Fruit fly (Drosophila melanogaster): ENCODE measurements around the gene CG46339.
A peak's percentile ranks its signal among the peaks of the same experiment; 100 is the strongest.

CG46339 gene

DNA sequence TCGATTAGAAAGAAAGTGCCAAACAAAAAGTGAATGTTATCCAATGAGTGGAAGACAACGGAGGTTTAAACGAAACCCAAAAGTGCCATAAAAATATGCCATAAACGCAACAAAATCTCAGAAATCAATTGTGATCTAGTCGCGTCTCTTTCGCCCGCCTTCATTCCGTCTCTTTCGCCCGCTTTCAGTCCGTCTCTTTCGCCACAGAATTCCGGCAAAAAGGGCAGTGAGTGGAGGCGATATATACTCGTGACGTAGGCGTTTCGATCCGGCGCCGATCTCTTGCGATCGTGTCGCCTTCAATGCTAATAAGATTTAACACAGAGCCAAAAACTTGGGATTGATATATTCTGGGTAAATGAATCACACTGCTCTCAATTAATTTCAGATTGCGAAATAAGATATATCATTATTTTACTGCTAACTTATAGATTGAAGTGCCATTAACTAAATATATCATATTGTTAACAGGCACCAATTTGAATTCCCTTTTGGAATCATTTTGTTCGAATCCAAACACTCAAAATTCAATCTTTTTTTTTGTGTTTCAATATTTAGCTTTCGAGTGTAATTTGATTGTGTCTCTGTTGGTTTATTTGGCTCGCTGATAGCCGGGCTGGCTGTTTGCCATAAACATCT, 27.4 kb upstream of the CG46339 start (continued):
- peak; percentile 55; the same call in 1 of the 2 replicates for TF ChIP-seq CG6689 (GFP tag; IDR thresholded peaks at IDR 0.05)
- TF ChIP-seq Atf6 (GFP tag; IDR thresholded peaks at IDR 0.05): peak; percentile 53; the same call in 1 of the 2 replicates
- TF ChIP-seq row (GFP tag; IDR thresholded peaks at IDR 0.05): peak; percentile 76
- TF ChIP-seq pum (GFP tag; optimal IDR thresholded peaks at IDR 0.05): peak; percentile 51
- no peak for TF ChIP-seq slou (GFP tag; optimal IDR thresholded peaks at IDR 0.05)
- TF ChIP-seq CG12104 (GFP tag; optimal IDR thresholded peaks at IDR 0.05): peak; percentile 21
- TF ChIP-seq bab2 (GFP tag; optimal IDR thresholded peaks at IDR 0.05): peak; percentile 50
- TF ChIP-seq CG3281 (GFP tag; optimal IDR thresholded peaks at IDR 0.05): peak; percentile 44
- no peak for TF ChIP-seq Aef1 (GFP tag; IDR thresholded peaks at IDR 0.05)
- TF ChIP-seq CG12659 (GFP tag; optimal IDR thresholded peaks at IDR 0.05): peak; percentile 58
- TF ChIP-seq CrebB (tag; optimal IDR thresholded peaks at IDR 0.05): peak; percentile 3
- peak; percentile 11 for TF ChIP-seq kay (GFP tag; optimal IDR thresholded peaks at IDR 0.05)
- TF ChIP-seq kah (GFP tag; optimal IDR thresholded peaks at IDR 0.05): no peak
- no peak for TF ChIP-seq tin (GFP tag; optimal IDR thresholded peaks at IDR 0.05)
- peak; percentile 16 for TF ChIP-seq slp2 (GFP tag; optimal IDR thresholded peaks at IDR 0.05)
- TF ChIP-seq az2 (GFP tag; optimal IDR thresholded peaks at IDR 0.05): peak; percentile 46
- TF ChIP-seq CG10979 (tag; optimal IDR thresholded peaks at IDR 0.05): peak; percentile 55
- TF ChIP-seq bsh (GFP tag; optimal IDR thresholded peaks at IDR 0.05): peak in 1 of 2 experiments; percentile 56
- TF ChIP-seq CG31441 (GFP tag; IDR thresholded peaks at IDR 0.05): peak; percentile 56
- 0 out of 3 replicates have a peak, but pooled peaks have one; percentile 28 for TF ChIP-seq CG6175 (GFP tag; IDR thresholded peaks at IDR 0.05)
- TF ChIP-seq CG17829 (tag; optimal IDR thresholded peaks at IDR 0.05): peak; percentile 39
- TF ChIP-seq HHEX (GFP tag; optimal IDR thresholded peaks at IDR 0.05): peak; percentile 55
- TF ChIP-seq so (GFP tag; IDR thresholded peaks at IDR 0.05): peak; percentile 42; the same call in 1 of the 3 replicates
- TF ChIP-seq sug (tag; optimal IDR thresholded peaks at IDR 0.05): peak; percentile 45
- peak; percentile 19 for TF ChIP-seq scrt (GFP tag; optimal IDR thresholded peaks at IDR 0.05)
- no peak for TF ChIP-seq Hr39 (optimal IDR thresholded peaks at IDR 0.05)
- TF ChIP-seq lilli (GFP tag; optimal IDR thresholded peaks at IDR 0.05): peak; percentile 46
- peak; percentile 40 for TF ChIP-seq CG12744 (GFP tag; optimal IDR thresholded peaks at IDR 0.05)
- TF ChIP-seq CG31224 (GFP tag; IDR thresholded peaks at IDR 0.05): 0 out of 2 replicates have a peak, but pooled peaks have one; percentile 17
- peak; percentile 38 for TF ChIP-seq CG1602 (GFP tag; optimal IDR thresholded peaks at IDR 0.05)
- TF ChIP-seq CG17328 (GFP tag; IDR thresholded peaks at IDR 0.05): 0 out of 2 replicates have a peak, but pooled peaks have one; percentile 31
- 0 out of 3 replicates have a peak, but pooled peaks have one; percentile 9 for TF ChIP-seq CG2199 (GFP tag; IDR thresholded peaks at IDR 0.05)

DNA sequence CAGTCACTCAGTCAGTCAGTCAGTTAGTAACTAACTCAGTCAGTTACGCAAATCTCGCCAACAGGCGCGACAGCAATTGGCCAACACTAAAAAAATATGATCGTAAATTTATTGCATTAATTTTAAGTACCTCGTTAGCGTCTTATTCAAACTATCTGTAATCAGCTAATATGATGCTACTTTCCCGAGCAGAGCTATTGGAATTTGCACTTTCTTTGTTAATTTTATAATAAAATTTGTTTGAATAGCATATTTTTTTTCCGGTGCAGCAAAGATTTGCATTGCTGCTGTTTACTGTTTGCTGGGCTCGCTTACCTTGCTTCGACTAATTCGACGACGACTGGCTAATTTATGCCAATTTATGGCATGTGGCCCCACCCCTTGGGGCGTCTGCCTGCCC, 25.5 kb upstream of the CG46339 start:
- TF ChIP-seq Side (GFP tag; optimal IDR thresholded peaks at IDR 0.05) (no peak), CG3407 (GFP tag; optimal IDR thresholded peaks at IDR 0.05) (no peak), CG2678 (tag; optimal IDR thresholded peaks at IDR 0.05) (no peak), Sox102F (GFP tag; optimal IDR thresholded peaks at IDR 0.05) (peak; percentile 28), vvl (GFP tag; IDR thresholded peaks at IDR 0.05) (0 out of 2 replicates have a peak, but pooled peaks have one; percentile 18), CG15269 (tag; optimal IDR thresholded peaks at IDR 0.05) (peak; percentile 12), CG31441 (GFP tag; IDR thresholded peaks at IDR 0.05) (0 out of 2 replicates have a peak, but pooled peaks have one; percentile 22), dmrt99B (tag; optimal IDR thresholded peaks at IDR 0.05) (peak; percentile 20), cato (GFP tag; optimal IDR thresholded peaks at IDR 0.05; ENCODE audit: borderline replicate concordance) (no peak), Drgx (GFP tag; IDR thresholded peaks at IDR 0.05) (peak; percentile 68; the same call in 1 of the 2 replicates), Med (GFP tag) (peak; percentile 28), lab (GFP tag; optimal IDR thresholded peaks at IDR 0.05) (peak; percentile 15), Stat92E (GFP tag; optimal IDR thresholded peaks at IDR 0.05) (no peak), Ptx1 (GFP tag; IDR thresholded peaks at IDR 0.05) (peak; percentile 37; the same call in 1 of the 2 replicates), CG7556 (GFP tag; optimal IDR thresholded peaks at IDR 0.05) (no peak), gem (tag; optimal IDR thresholded peaks at IDR 0.05) (peak; percentile 5), CG7786 (GFP tag; optimal IDR thresholded peaks at IDR 0.05) (no peak), pfk (GFP tag; optimal IDR thresholded peaks at IDR 0.05) (no peak), Hr51 (GFP tag; optimal IDR thresholded peaks at IDR 0.05) (peak in 1 of 2 experiments; percentile 32)
